Fruit fly (Drosophila melanogaster): ENCODE data around the gene Arp5.

The Arp5 gene

DNA sequence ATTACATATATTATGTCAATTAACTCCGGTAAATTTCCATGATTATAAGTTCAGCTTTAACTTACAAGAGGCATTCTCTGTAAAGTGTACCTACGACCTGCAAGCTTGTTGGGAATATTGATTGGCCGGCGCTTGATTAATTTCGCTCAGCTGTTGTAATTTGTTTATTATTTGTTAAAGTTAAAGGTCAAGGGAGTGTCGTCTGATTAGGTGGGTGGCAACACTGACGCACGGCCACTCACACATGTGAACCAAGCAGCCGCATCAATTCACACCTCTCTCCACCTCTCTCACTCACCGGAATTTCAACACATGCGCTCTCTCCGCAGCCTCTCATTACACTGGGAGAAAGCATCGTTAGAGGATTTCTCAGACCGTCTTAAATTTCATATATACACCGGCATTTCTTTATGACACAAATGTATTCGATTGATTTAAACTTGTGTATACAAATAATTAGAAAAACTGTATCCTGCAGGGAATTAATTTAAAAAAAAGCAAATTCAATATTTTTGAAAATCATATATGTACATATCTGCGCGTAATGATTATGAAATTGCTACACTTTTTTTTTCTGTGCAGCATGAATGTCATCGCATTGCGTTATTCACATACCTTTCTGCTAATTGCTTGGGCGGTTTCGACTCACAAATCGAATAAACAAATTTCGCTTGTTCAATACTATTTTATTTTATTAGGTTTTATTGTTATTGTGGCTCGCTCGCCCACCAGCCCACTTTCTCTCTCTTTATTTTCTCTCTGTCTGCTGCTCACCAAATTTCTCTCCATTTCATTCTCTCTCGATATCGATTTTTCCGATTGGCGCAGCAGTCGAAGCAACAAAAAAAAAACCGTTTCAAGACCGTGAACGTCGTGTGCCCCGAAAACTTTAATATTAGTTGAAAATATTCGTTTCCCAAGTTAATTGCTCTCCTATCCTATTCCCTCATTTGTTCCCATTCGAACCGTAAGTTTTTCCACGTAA, 13.0 kb upstream of the Arp5 start (continued):
- peak; percentile 73 for TF ChIP-seq CG17186 (GFP tag; optimal IDR thresholded peaks at IDR 0.05)
- peak; percentile 96 for TF ChIP-seq CG2712 (tag; optimal IDR thresholded peaks at IDR 0.05)
- peak; percentile 84 for TF ChIP-seq CG8359 (GFP tag; optimal IDR thresholded peaks at IDR 0.05; ENCODE audit: borderline replicate concordance)
- no peak for TF ChIP-seq CG7745 (tag; optimal IDR thresholded peaks at IDR 0.05)
- peak; percentile 94 for TF ChIP-seq PHDP (tag; optimal IDR thresholded peaks at IDR 0.05)
- TF ChIP-seq ranshi (GFP tag; IDR thresholded peaks at IDR 0.05): peak; percentile 86
- no peak for TF ChIP-seq pros (GFP tag; optimal IDR thresholded peaks at IDR 0.05)
- TF ChIP-seq CG12236 (GFP tag; optimal IDR thresholded peaks at IDR 0.05): peak; percentile 93
- peak; percentile 89 for TF ChIP-seq sug (tag; optimal IDR thresholded peaks at IDR 0.05)
- peak; percentile 63; the same call in 1 of the 2 replicates for TF ChIP-seq NFAT (GFP tag; IDR thresholded peaks at IDR 0.05)
- TF ChIP-seq CG11398 (GFP tag; optimal IDR thresholded peaks at IDR 0.05): peak; percentile 86
- TF ChIP-seq CG18764 (GFP tag; optimal IDR thresholded peaks at IDR 0.05): peak; percentile 90
- peak; percentile 98 for TF ChIP-seq CG17361 (GFP tag; IDR thresholded peaks at IDR 0.05)
- peak; percentile 96 for TF ChIP-seq Sox100B (GFP tag; optimal IDR thresholded peaks at IDR 0.05)
- TF ChIP-seq danr (GFP tag; IDR thresholded peaks at IDR 0.05): peak; percentile 66
- TF ChIP-seq stc (GFP tag; IDR thresholded peaks at IDR 0.05): peak; percentile 93
- TF ChIP-seq Hr3 (GFP tag; optimal IDR thresholded peaks at IDR 0.05): peak; percentile 92
- peak; percentile 77 for TF ChIP-seq CG31224 (GFP tag; IDR thresholded peaks at IDR 0.05)
- TF ChIP-seq Atf-2 (GFP tag; optimal IDR thresholded peaks at IDR 0.05): peak; percentile 92
- peak; percentile 84 for TF ChIP-seq CG4404 (GFP tag; IDR thresholded peaks at IDR 0.05)
- TF ChIP-seq ase (GFP tag; IDR thresholded peaks at IDR 0.05): peak; percentile 82
- TF ChIP-seq Hr39 (optimal IDR thresholded peaks at IDR 0.05): no peak
- TF ChIP-seq CG30431 (GFP tag; optimal IDR thresholded peaks at IDR 0.05): peak; percentile 87
- peak; percentile 94 for TF ChIP-seq sd (tag; optimal IDR thresholded peaks at IDR 0.05)
- peak; percentile 51 for TF ChIP-seq Sry-β (GFP tag; optimal IDR thresholded peaks at IDR 0.05)
- peak; percentile 92 for TF ChIP-seq gcm (GFP tag; optimal IDR thresholded peaks at IDR 0.05)
- TF ChIP-seq gcm2 (GFP tag; optimal IDR thresholded peaks at IDR 0.05): peak; percentile 89
- TF ChIP-seq Mrtf (GFP tag; IDR thresholded peaks at IDR 0.05): peak; percentile 80
- TF ChIP-seq CG18599 (GFP tag; optimal IDR thresholded peaks at IDR 0.05): peak; percentile 95
- peak; percentile 92 for TF ChIP-seq Chrac-16 (GFP tag; optimal IDR thresholded peaks at IDR 0.05)
- TF ChIP-seq CG10147 (GFP tag; optimal IDR thresholded peaks at IDR 0.05): peak; percentile 93
- peak; percentile 15; the same call in 1 of the 2 replicates for TF ChIP-seq aop (GFP tag; IDR thresholded peaks at IDR 0.05)
- TF ChIP-seq HmgZ (tag; optimal IDR thresholded peaks at IDR 0.05): peak; percentile 92
- TF ChIP-seq eve (GFP tag; optimal IDR thresholded peaks at IDR 0.05): no peak
- peak; percentile 98 for TF ChIP-seq CG13424 (tag; optimal IDR thresholded peaks at IDR 0.05)
- TF ChIP-seq CG7987 (GFP tag; optimal IDR thresholded peaks at IDR 0.05): peak; percentile 65
- no peak for TF ChIP-seq Deaf1 (tag; optimal IDR thresholded peaks at IDR 0.05)
- peak; percentile 89 for TF ChIP-seq cato (GFP tag; optimal IDR thresholded peaks at IDR 0.05; ENCODE audit: borderline replicate concordance)
- TF ChIP-seq Optix (GFP tag; IDR thresholded peaks at IDR 0.05): peak; percentile 61; the same call in 1 of the 3 replicates
- TF ChIP-seq Stat92E (GFP tag; optimal IDR thresholded peaks at IDR 0.05): peak in 1 of 3 experiments; percentile 85
- TF ChIP-seq Xbp1 (GFP tag; optimal IDR thresholded peaks at IDR 0.05): peak; percentile 94
- TF ChIP-seq dysf (GFP tag; IDR thresholded peaks at IDR 0.05): peak; percentile 92
- TF ChIP-seq CG11696 (GFP tag; IDR thresholded peaks at IDR 0.05): peak; percentile 64; the same call in 1 of the 2 replicates
- peak; percentile 93 for TF ChIP-seq bcd (GFP tag; optimal IDR thresholded peaks at IDR 0.05)
- peak; percentile 93 for TF ChIP-seq Hand (GFP tag; optimal IDR thresholded peaks at IDR 0.05)
- peak; percentile 82 for TF ChIP-seq Awh (GFP tag; IDR thresholded peaks at IDR 0.05)
- TF ChIP-seq NC2β (GFP tag; optimal IDR thresholded peaks at IDR 0.05): peak; percentile 88
- TF ChIP-seq sisA (GFP tag; IDR thresholded peaks at IDR 0.05): peak; percentile 91
